Worm (Caenorhabditis elegans) whole organism, young adult: ENCODE results near the gene T20B12.3.

Experiments
- C06A6.2 ChIP-seq: fragments of 200-800 bp; sonication (Bioruptor generic); conservative IDR thresholded peaks from 2 replicates; pipeline ENCODE4 v1.3.6; 2022; ENCODE audit warnings: missing genetic modification characterization, missing compliant biosample characterization
- C17E4.6 ChIP-seq: fragments of 200-800 bp; sonication (Bioruptor generic); IDR thresholded peaks from 2 replicates; pipeline ENCODE4 v1.3.6; 2022; ENCODE audit warnings: missing genetic modification reagents, missing genetic modification characterization, missing compliant biosample characterization
- D2030.7 ChIP-seq: fragments of 200-800 bp; sonication (Bioruptor generic); IDR thresholded peaks from 2 replicates; pipeline ENCODE4 v1.3.6; 2022; ENCODE audit warnings: missing genetic modification reagents, missing genetic modification characterization, missing compliant biosample characterization
- F23B12.7 ChIP-seq: sonication (generic microtip); optimal IDR thresholded peaks from 2 replicates; lab custom pipeline; 2017; ENCODE audit warnings: missing genetic modification characterization, mild to moderate bottlenecking, missing compliant biosample characterization, antibody characterized with exemption, moderate library complexity; ENCODE audit not compliant: insufficient read depth
- F39B2.1 ChIP-seq: fragments of 200-800 bp; sonication (Bioruptor generic); IDR thresholded peaks from 2 replicates; pipeline ENCODE4 v1.3.6; 2022; ENCODE audit warnings: missing genetic modification reagents, missing genetic modification characterization, missing compliant biosample characterization
- F52B5.7 ChIP-seq: sonication (generic microtip); optimal IDR thresholded peaks from 2 replicates; lab custom pipeline; 2016; ENCODE audit warnings: mild to moderate bottlenecking, missing genetic modification characterization, missing compliant biosample characterization
- F57A8.1 ChIP-seq: fragments of 200-800 bp; sonication (Bioruptor generic); optimal IDR thresholded peaks from 2 replicates; lab custom pipeline; 2018; ENCODE audit warnings: mild to moderate bottlenecking, missing genetic modification characterization, moderate library complexity, missing compliant biosample characterization
- K11D2.4 ChIP-seq: fragments of 200-800 bp; sonication (Bioruptor generic); IDR thresholded peaks from 2 replicates; pipeline ENCODE4 v1.3.6; 2022; ENCODE audit warnings: missing genetic modification reagents, missing genetic modification characterization, missing compliant biosample characterization
- K12H6.12 ChIP-seq: fragments of 200-800 bp; sonication (Bioruptor generic); optimal IDR thresholded peaks from 2 replicates; lab custom pipeline; 2018; ENCODE audit warnings: mild to moderate bottlenecking, missing genetic modification characterization, missing compliant biosample characterization
- Y79H2A.3 ChIP-seq: fragments of 200-800 bp; sonication (Bioruptor generic); conservative IDR thresholded peaks from 2 replicates; pipeline ENCODE4 v1.3.6; 2022; ENCODE audit warnings: missing genetic modification reagents, missing genetic modification characterization, missing compliant biosample characterization
- ama-1 ChIP-seq, 3 experiments: fragments of 150-350 bp in 1 of 3; sonication (generic microtip) in 2 of 3; optimal IDR thresholded peaks; 2 replicates each; lab custom pipeline; 2014 to 2018; ENCODE audit warnings: missing biosample characterization in 2 of 3, missing genetic modification characterization in 2 of 3, missing genetic modification reagents in 2 of 3
- aptf-2 ChIP-seq: fragments of 200-800 bp; sonication (Bioruptor generic); conservative IDR thresholded peaks from 2 replicates; pipeline ENCODE4 v1.3.6; 2022; ENCODE audit warnings: missing genetic modification reagents, missing genetic modification characterization, missing compliant biosample characterization
- atf-7 ChIP-seq: sonication (generic microtip); optimal IDR thresholded peaks from 2 replicates; lab custom pipeline; 2017; ENCODE audit warnings: mild to moderate bottlenecking, missing genetic modification characterization, missing compliant biosample characterization
- cebp-1 ChIP-seq, 2 experiments: fragments of 200-800 bp in 1 of 2; sonication (Bioruptor generic) in 1 of 2; sonication (generic microtip) in 1 of 2; IDR thresholded peaks in 1 of 2; optimal IDR thresholded peaks in 1 of 2; 2 replicates each; pipeline versions ENCODE4 v1.3.6 to Lab custom; 2017 to 2022; ENCODE audit warnings: missing compliant biosample characterization in 2 of 2, missing genetic modification characterization in 2 of 2, mild to moderate bottlenecking in 1 of 2, missing genetic modification reagents in 1 of 2, moderate library complexity in 1 of 2
- cebp-2 ChIP-seq: fragments of 200-800 bp; sonication (Bioruptor generic); IDR thresholded peaks from 2 replicates; pipeline ENCODE4 v1.3.6; 2022; ENCODE audit warnings: missing genetic modification characterization, missing compliant biosample characterization
- ceh-58 ChIP-seq: fragments of 200-800 bp; sonication (Bioruptor generic); IDR thresholded peaks from 2 replicates; pipeline ENCODE4 v1.3.6; 2022; ENCODE audit warnings: missing genetic modification characterization, missing compliant biosample characterization
- ceh-91 ChIP-seq: fragments of 200-800 bp; sonication (Bioruptor generic); IDR thresholded peaks from 2 replicates; pipeline ENCODE4 v1.3.6; 2022; ENCODE audit warnings: missing genetic modification reagents, missing genetic modification characterization, missing compliant biosample characterization
- dpff-1 ChIP-seq: sonication (generic microtip); optimal IDR thresholded peaks from 2 replicates; lab custom pipeline; 2017; ENCODE audit warnings: mild to moderate bottlenecking, missing genetic modification characterization, missing compliant biosample characterization
- dpl-1 ChIP-seq: fragments of 150-350 bp; optimal IDR thresholded peaks from 2 replicates; lab custom pipeline; 2014; ENCODE audit warnings: missing biosample characterization, missing genetic modification reagents, missing genetic modification characterization
- egl-18 ChIP-seq: fragments of 200-800 bp; sonication (Bioruptor generic); IDR thresholded peaks from 2 replicates; pipeline ENCODE4 v1.3.6; 2022; ENCODE audit warnings: missing genetic modification reagents, missing genetic modification characterization, missing compliant biosample characterization
- egrh-3 ChIP-seq: fragments of 200-800 bp; sonication (Bioruptor generic); IDR thresholded peaks from 2 replicates; pipeline ENCODE4 v1.3.6; 2022; ENCODE audit warnings: missing genetic modification reagents, missing genetic modification characterization, missing compliant biosample characterization
- ekl-4 ChIP-seq: fragments of 200-800 bp; sonication (Bioruptor generic); IDR thresholded peaks from 2 replicates; pipeline ENCODE4 v1.3.6; 2022; ENCODE audit warnings: missing genetic modification reagents, missing genetic modification characterization, missing compliant biosample characterization
- ets-4 ChIP-seq: fragments of 200-800 bp; sonication (Bioruptor generic); optimal IDR thresholded peaks from 2 replicates; lab custom pipeline; 2018; ENCODE audit warnings: mild to moderate bottlenecking, missing genetic modification characterization, missing compliant biosample characterization
- hlh-12 ChIP-seq: sonication (generic microtip); optimal IDR thresholded peaks from 2 replicates; lab custom pipeline; 2016; ENCODE audit warnings: missing genetic modification characterization, missing compliant biosample characterization
- hmg-1.2 ChIP-seq: fragments of 200-800 bp; sonication (Bioruptor generic); IDR thresholded peaks from 2 replicates; pipeline ENCODE4 v1.3.6; 2022; ENCODE audit warnings: missing genetic modification reagents, missing genetic modification characterization, missing compliant biosample characterization
- hsf-1 ChIP-seq: fragments of 200-800 bp; sonication (Bioruptor generic); IDR thresholded peaks from 2 replicates; pipeline ENCODE4 v1.3.6; 2022; ENCODE audit warnings: missing genetic modification reagents, missing genetic modification characterization, missing compliant biosample characterization
- lin-40 ChIP-seq: sonication (generic microtip); optimal IDR thresholded peaks from 2 replicates; lab custom pipeline; 2016; ENCODE audit warnings: missing genetic modification characterization, mild to moderate bottlenecking, missing compliant biosample characterization, missing genotype, missing genetic modification reagents
- lin-54 ChIP-seq: fragments of 200-800 bp; sonication (Bioruptor generic); optimal IDR thresholded peaks from 2 replicates; lab custom pipeline; 2018; ENCODE audit warnings: mild to moderate bottlenecking, missing genetic modification characterization, missing compliant biosample characterization
- lir-1 ChIP-seq: fragments of 200-800 bp; sonication (Bioruptor generic); conservative IDR thresholded peaks from 2 replicates; pipeline ENCODE4 v1.3.6; 2022; ENCODE audit warnings: missing genetic modification reagents, missing genetic modification characterization, missing compliant biosample characterization
- lsl-1 ChIP-seq: fragments of 200-800 bp; sonication (Bioruptor generic); optimal IDR thresholded peaks from 2 replicates; lab custom pipeline; 2018; ENCODE audit warnings: mild to moderate bottlenecking, missing genetic modification characterization, moderate library complexity, missing compliant biosample characterization
- madf-3 ChIP-seq: fragments of 200-800 bp; sonication (Bioruptor generic); IDR thresholded peaks from 2 replicates; pipeline ENCODE4 v1.3.6; 2022; ENCODE audit warnings: missing genetic modification reagents, missing genetic modification characterization, missing compliant biosample characterization
- madf-6 ChIP-seq: fragments of 200-800 bp; sonication (Bioruptor generic); IDR thresholded peaks from 2 replicates; pipeline ENCODE4 v1.3.6; 2022; ENCODE audit warnings: missing genetic modification reagents, missing genetic modification characterization, missing compliant biosample characterization
- madf-8 ChIP-seq: fragments of 200-800 bp; sonication (Bioruptor generic); conservative IDR thresholded peaks from 2 replicates; pipeline ENCODE4 v1.3.6; 2022; ENCODE audit warnings: missing genetic modification reagents, missing genetic modification characterization, missing compliant biosample characterization
- mcd-1 ChIP-seq: fragments of 200-800 bp; sonication (Bioruptor generic); IDR thresholded peaks from 2 replicates; pipeline ENCODE4 v1.3.6; 2022; ENCODE audit warnings: missing genetic modification reagents, missing genetic modification characterization, missing compliant biosample characterization
- mxl-1 ChIP-seq: sonication (generic microtip); optimal IDR thresholded peaks from 2 replicates; lab custom pipeline; 2016; ENCODE audit warnings: missing genetic modification characterization, missing compliant biosample characterization
- nfya-1 ChIP-seq: sonication (generic microtip); optimal IDR thresholded peaks from 2 replicates; lab custom pipeline; 2017; ENCODE audit warnings: antibody characterized with exemption, missing compliant biosample characterization, missing genetic modification characterization, borderline replicate concordance; ENCODE audit not compliant: insufficient read depth
- nfyb-1 ChIP-seq: fragments of 200-800 bp; sonication (Bioruptor generic); IDR thresholded peaks from 2 replicates; pipeline ENCODE4 v1.3.6; 2022; ENCODE audit warnings: missing genetic modification reagents, missing genetic modification characterization, missing compliant biosample characterization
- nhr-27 ChIP-seq: fragments of 200-800 bp; sonication (Bioruptor generic); optimal IDR thresholded peaks from 2 replicates; lab custom pipeline; 2018; ENCODE audit warnings: mild to moderate bottlenecking, missing genetic modification characterization, moderate library complexity, missing compliant biosample characterization
- pha-4 ChIP-seq: fragments of 150-350 bp; sonication (generic microtip); optimal IDR thresholded peaks from 2 replicates; lab custom pipeline; 2014; ENCODE audit warnings: missing biosample characterization, missing genetic modification reagents, missing genetic modification characterization
- rcor-1 ChIP-seq: fragments of 200-800 bp; sonication (Bioruptor generic); IDR thresholded peaks from 2 replicates; pipeline ENCODE4 v1.3.6; 2022; ENCODE audit warnings: missing genetic modification reagents, missing genetic modification characterization, missing compliant biosample characterization
- snpc-1.1 ChIP-seq: sonication (generic microtip); optimal IDR thresholded peaks from 2 replicates; lab custom pipeline; 2017; ENCODE audit warnings: missing genetic modification characterization, mild to moderate bottlenecking, missing compliant biosample characterization, antibody characterized with exemption, moderate library complexity, missing genotype, missing genetic modification reagents; ENCODE audit not compliant: insufficient read depth
- snpc-1.3 ChIP-seq: sonication (generic microtip); optimal IDR thresholded peaks from 2 replicates; lab custom pipeline; 2017; ENCODE audit warnings: missing genetic modification characterization, mild to moderate bottlenecking, missing compliant biosample characterization, antibody characterized with exemption, moderate library complexity, missing genotype, missing genetic modification reagents; ENCODE audit not compliant: insufficient read depth
- tbp1 ChIP-seq: fragments of 200-800 bp; sonication (Bioruptor generic); optimal IDR thresholded peaks from 2 replicates; lab custom pipeline; 2018; ENCODE audit warnings: mild to moderate bottlenecking, missing genetic modification characterization, missing compliant biosample characterization
- unc-130 ChIP-seq: sonication (generic microtip); optimal IDR thresholded peaks from 2 replicates; lab custom pipeline; 2016; ENCODE audit warnings: missing genetic modification reagents, missing genetic modification characterization, missing compliant biosample characterization
- xnd-1 ChIP-seq: sonication (generic microtip); optimal IDR thresholded peaks from 2 replicates; lab custom pipeline; 2016; ENCODE audit warnings: missing genotype, missing genetic modification reagents, missing genetic modification characterization, missing compliant biosample characterization
- ztf-26 ChIP-seq: sonication (generic microtip); optimal IDR thresholded peaks from 2 replicates; lab custom pipeline; 2017; ENCODE audit warnings: missing genetic modification characterization, missing compliant biosample characterization

T20B12.3 gene

DNA sequence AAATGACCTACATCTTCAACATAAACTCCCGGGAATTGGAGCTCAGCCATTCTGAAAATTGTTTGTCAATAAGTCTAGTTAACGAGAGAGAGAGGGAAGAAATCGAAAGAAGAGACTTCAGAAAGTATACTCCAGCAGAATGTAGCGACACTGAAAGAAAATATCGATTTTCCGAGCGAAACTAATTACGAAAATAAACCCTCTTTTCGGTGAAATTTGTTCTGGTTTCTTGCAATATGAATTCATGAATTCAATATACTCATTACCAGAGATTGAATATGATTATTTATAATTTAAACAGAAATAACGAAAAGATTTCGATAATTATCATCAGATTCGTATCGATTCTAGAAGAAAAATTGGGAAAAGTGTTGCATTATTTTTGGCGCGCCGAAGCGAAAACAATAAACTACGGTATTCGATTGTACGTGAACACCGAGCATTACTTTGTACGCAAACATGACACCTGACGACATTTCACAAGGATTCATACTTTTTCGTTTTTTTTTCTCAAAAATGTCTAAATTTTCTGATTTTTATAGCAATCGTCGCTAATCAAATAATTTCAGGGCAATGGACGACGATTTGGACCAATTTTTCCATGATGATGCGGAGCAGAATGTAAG, at the start of gene T20B12.3, which contains the start of gene hmg-4 (continued):
- TF ChIP-seq cebp-1 (GFP tag; IDR thresholded peaks at IDR 0.05; lab: Robert Waterston, UW) (no peak), cebp-1 (tag; optimal IDR thresholded peaks at IDR 0.05; lab: Kevin White, UChicago) (no peak), madf-6 (GFP tag; lab: Robert Waterston, UW) (peak; percentile 87), nfya-1 (tag; lab: Kevin White, UChicago) (no peak), cebp-2 (GFP tag; lab: Robert Waterston, UW) (no peak), Y79H2A.3 (GFP tag; lab: Robert Waterston, UW) (no peak), hlh-12 (no peak), snpc-1.1 (tag; lab: Kevin White, UChicago) (peak; percentile 4), F39B2.1 (GFP tag; lab: Robert Waterston, UW) (no peak), F52B5.7 (no peak), xnd-1 (peak; percentile 50), ceh-58 (no peak), egrh-3 (GFP tag; lab: Robert Waterston, UW) (no peak), aptf-2 (GFP tag; lab: Robert Waterston, UW) (no peak), mcd-1 (GFP tag; lab: Robert Waterston, UW) (no peak), madf-3 (GFP tag; lab: Robert Waterston, UW) (no peak), hmg-1.2 (peak; percentile 52; the same call in 1 of the 2 replicates), tbp1 (GFP tag; lab: Kevin White, UChicago) (peak; percentile 75), hsf-1 (peak; percentile 84; the same call in 1 of the 2 replicates), C06A6.2 (no peak), lsl-1 (GFP tag; lab: Kevin White, UChicago) (peak; percentile 89), dpff-1 (no peak), atf-7 (tag; lab: Kevin White, UChicago) (no peak), C17E4.6 (GFP tag; lab: Robert Waterston, UW) (no peak), F57A8.1 (GFP tag; lab: Kevin White, UChicago) (no peak), ama-1 (optimal IDR thresholded peaks at IDR 0.05; lab: Kevin White, UChicago) (no peak), ama-1 (GFP tag; optimal IDR thresholded peaks at IDR 0.05; lab: Kevin White, UChicago) (no peak), lir-1 (no peak), snpc-1.3 (tag; lab: Kevin White, UChicago) (no peak), lin-54 (GFP tag; lab: Kevin White, UChicago) (peak; percentile 22), D2030.7 (GFP tag; lab: Robert Waterston, UW) (peak; percentile 69), pha-4 (no peak), dpl-1 (GFP tag; lab: Kevin White, UChicago) (peak; percentile 70), ztf-26 (no peak), unc-130 (peak; percentile 14), egl-18 (GFP tag; lab: Robert Waterston, UW) (no peak), madf-8 (GFP tag; lab: Robert Waterston, UW) (peak; percentile 44; the same call in 1 of the 2 replicates), F23B12.7 (tag; lab: Kevin White, UChicago) (peak; percentile 54), K11D2.4 (GFP tag; lab: Robert Waterston, UW) (no peak), rcor-1 (GFP tag; lab: Robert Waterston, UW) (peak; percentile 8; the same call in 1 of the 2 replicates), ets-4 (GFP tag; lab: Kevin White, UChicago) (no peak), mxl-1 (tag; lab: Kevin White, UChicago) (no peak), nhr-27 (tag; lab: Kevin White, UChicago) (no peak), K12H6.12 (tag; lab: Kevin White, UChicago) (peak; percentile 4), ekl-4 (GFP tag; lab: Robert Waterston, UW) (no peak), nfyb-1 (0 out of 2 replicates have a peak, but pooled peaks have one; percentile 27), ceh-91 (peak; percentile 71), lin-40 (tag; lab: Kevin White, UChicago) (no peak)
